Fruit fly (Drosophila melanogaster): ENCODE measurements around the gene sbm.
A peak's percentile ranks its signal among the peaks of the same experiment; 100 is the strongest.

sbm gene

DNA sequence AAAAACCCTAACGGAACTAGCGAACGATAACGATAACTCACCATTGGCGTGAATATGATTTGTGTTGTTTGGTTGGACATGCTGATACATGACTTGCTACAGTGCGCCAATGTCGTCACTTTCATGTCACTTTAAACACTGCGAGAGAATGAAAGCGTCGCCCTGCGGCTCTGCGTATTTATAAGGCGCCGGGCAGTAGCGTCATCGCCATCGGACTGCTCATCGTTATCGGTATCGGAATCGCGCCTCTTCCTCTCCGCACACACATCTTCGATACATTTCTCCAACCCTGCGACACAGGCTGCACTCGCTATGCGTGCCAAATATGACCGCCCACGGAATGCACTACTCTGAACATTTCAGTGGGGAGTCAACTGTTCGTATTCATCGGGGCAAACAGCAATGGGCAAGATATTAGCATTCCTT, at the start of gene sbm (continued):
- TF ChIP-seq BEAF-32 (GFP tag; optimal IDR thresholded peaks at IDR 0.05) (peak; percentile 32), CG32767 (GFP tag; IDR thresholded peaks at IDR 0.05) (0 out of 2 replicates have a peak, but pooled peaks have one; percentile 10), hth (optimal IDR thresholded peaks at IDR 0.05) (no peak), dmrt99B (tag; optimal IDR thresholded peaks at IDR 0.05) (peak; percentile 31), pita (GFP tag; optimal IDR thresholded peaks at IDR 0.05) (no peak), pfk (GFP tag; optimal IDR thresholded peaks at IDR 0.05) (no peak), CG14050 (GFP tag; IDR thresholded peaks at IDR 0.05) (0 out of 3 replicates have a peak, but pooled peaks have one; percentile 16), pan (optimal IDR thresholded peaks at IDR 0.05) (no peak), pan (GFP tag; optimal IDR thresholded peaks at IDR 0.05 in 1 of 2, IDR thresholded peaks at IDR 0.05 in 1 of 2) (peak in 1 of 2 experiments; percentile 65), CG15011 (GFP tag; optimal IDR thresholded peaks at IDR 0.05) (no peak), gcm2 (GFP tag; optimal IDR thresholded peaks at IDR 0.05) (no peak), Ssrp (tag; optimal IDR thresholded peaks at IDR 0.05) (peak; percentile 5), org-1 (GFP tag; optimal IDR thresholded peaks at IDR 0.05) (no peak), Ravus (GFP tag; IDR thresholded peaks at IDR 0.05) (no peak), CG7928 (GFP tag; optimal IDR thresholded peaks at IDR 0.05) (peak; percentile 88), ap (GFP tag; IDR thresholded peaks at IDR 0.05) (no peak), CG10462 (GFP tag; optimal IDR thresholded peaks at IDR 0.05) (no peak), CG8281 (tag; optimal IDR thresholded peaks at IDR 0.05) (no peak), CG13424 (tag; optimal IDR thresholded peaks at IDR 0.05) (no peak), CG15601 (tag; optimal IDR thresholded peaks at IDR 0.05) (no peak), CG2120 (GFP tag; optimal IDR thresholded peaks at IDR 0.05) (peak; percentile 69), CG13287 (GFP tag; IDR thresholded peaks at IDR 0.05; ENCODE audit: partially characterized antibody) (peak; percentile 73), Hr3 (GFP tag; optimal IDR thresholded peaks at IDR 0.05) (no peak), CG13775 (GFP tag; optimal IDR thresholded peaks at IDR 0.05) (peak; percentile 33), Hr51 (GFP tag; optimal IDR thresholded peaks at IDR 0.05) (peak in 1 of 2 experiments; percentile 6), CG8089 (GFP tag; optimal IDR thresholded peaks at IDR 0.05) (peak; percentile 39), Dp (GFP tag; optimal IDR thresholded peaks at IDR 0.05) (peak; percentile 43), Bgb (GFP tag; IDR thresholded peaks at IDR 0.05; ENCODE audit: partially characterized antibody) (peak; percentile 75), CG13123 (GFP tag; optimal IDR thresholded peaks at IDR 0.05) (no peak), Sry-δ (GFP tag; optimal IDR thresholded peaks at IDR 0.05) (peak; percentile 71), CG7271 (tag; optimal IDR thresholded peaks at IDR 0.05) (no peak), Jarid2 (GFP tag; optimal IDR thresholded peaks at IDR 0.05) (peak; percentile 59), Aef1 (GFP tag; IDR thresholded peaks at IDR 0.05) (peak; percentile 52; the same call in 2 of the 3 replicates), vfl (GFP tag; optimal IDR thresholded peaks at IDR 0.05) (no peak), Side (GFP tag; optimal IDR thresholded peaks at IDR 0.05) (peak; percentile 34), Hmr (GFP tag; optimal IDR thresholded peaks at IDR 0.05) (peak; percentile 36), aop (GFP tag; IDR thresholded peaks at IDR 0.05) (no peak), ara (GFP tag; IDR thresholded peaks at IDR 0.05) (no peak), lilli (GFP tag; optimal IDR thresholded peaks at IDR 0.05) (peak; percentile 36), chn (GFP tag; optimal IDR thresholded peaks at IDR 0.05) (peak; percentile 22), CG5180 (GFP tag; optimal IDR thresholded peaks at IDR 0.05) (no peak), CG12942 (GFP tag; optimal IDR thresholded peaks at IDR 0.05) (no peak), CG12236 (GFP tag; optimal IDR thresholded peaks at IDR 0.05) (no peak), Rx (GFP tag; IDR thresholded peaks at IDR 0.05) (0 out of 2 replicates have a peak, but pooled peaks have one; percentile 30), sens-2 (GFP tag; IDR thresholded peaks at IDR 0.05) (no peak), Dll (GFP tag; IDR thresholded peaks at IDR 0.05; ENCODE audit: partially characterized antibody) (peak; percentile 71; the same call in 3 of the 4 replicates), Gug (GFP tag; IDR thresholded peaks at IDR 0.05) (peak; percentile 79; the same call in 3 of the 4 replicates), stwl (tag; optimal IDR thresholded peaks at IDR 0.05) (peak; percentile 95), Deaf1 (tag; optimal IDR thresholded peaks at IDR 0.05) (peak; percentile 6), CG4282 (GFP tag; optimal IDR thresholded peaks at IDR 0.05) (peak; percentile 36), CoRest (tag; optimal IDR thresholded peaks at IDR 0.05) (peak; percentile 49)
